Worm (Caenorhabditis elegans) whole organism, L4 larva: ENCODE data around the gene tbx-9.

ENCODE experiments used
- F10B5.3 ChIP-seq: sonication (generic microtip); optimal IDR thresholded peaks from 2 replicates; lab custom pipeline; 2016; ENCODE audit warnings: mild to moderate bottlenecking, missing genetic modification characterization, missing compliant biosample characterization
- ZK337.2 ChIP-seq: fragments of 200-800 bp; sonication (Bioruptor generic); IDR thresholded peaks from 2 replicates; pipeline ENCODE4 v1.3.6; 2022; ENCODE audit warnings: missing genetic modification reagents, missing genetic modification characterization, missing compliant biosample characterization
- aha-1 ChIP-seq: fragments of 150-350 bp; peaks from one replicate; lab custom pipeline; 2014; ENCODE audit warnings: missing biosample characterization, missing genetic modification characterization
- aly-2 ChIP-seq: sonication (generic microtip); optimal IDR thresholded peaks from 2 replicates; lab custom pipeline; 2018; ENCODE audit warnings: missing biosample characterization, missing genetic modification characterization
- ama-1 ChIP-seq: fragments of 150-350 bp; optimal IDR thresholded peaks from 2 replicates; lab custom pipeline; 2014; ENCODE audit warnings: inconsistent platforms, mixed read lengths
- attf-4 ChIP-seq: sonication (generic microtip); optimal IDR thresholded peaks from 3 replicates; lab custom pipeline; 2017; ENCODE audit warnings: missing biosample characterization, missing genetic modification characterization
- ceh-32 ChIP-seq: sonication (generic microtip); optimal IDR thresholded peaks from 2 replicates; lab custom pipeline; 2016; ENCODE audit warnings: mild to moderate bottlenecking, missing genetic modification characterization, missing compliant biosample characterization; ENCODE audit not compliant: poor library complexity
- ceh-62 ChIP-seq: sonication (generic microtip); optimal IDR thresholded peaks from 2 replicates; lab custom pipeline; 2017; ENCODE audit warnings: missing biosample characterization, missing genetic modification characterization
- ceh-82 ChIP-seq: sonication (generic microtip); optimal IDR thresholded peaks from 2 replicates; lab custom pipeline; 2017; ENCODE audit warnings: missing biosample characterization, missing genetic modification characterization
- ces-1 ChIP-seq: fragments of 150-350 bp; sonication (generic microtip); optimal IDR thresholded peaks from 4 replicates; lab custom pipeline; 2014; ENCODE audit warnings: missing biosample characterization, missing genetic modification reagents, missing genetic modification characterization
- cey-2 ChIP-seq: sonication (generic microtip); optimal IDR thresholded peaks from 3 replicates; lab custom pipeline; 2017; ENCODE audit warnings: missing genetic modification characterization, mild to moderate bottlenecking, missing compliant biosample characterization, antibody characterized with exemption, borderline replicate concordance; ENCODE audit not compliant: insufficient read depth
- daf-12 ChIP-seq: fragments of 150-350 bp; optimal IDR thresholded peaks from 2 replicates; lab custom pipeline; 2014; ENCODE audit warnings: missing biosample characterization, missing genetic modification reagents, missing genetic modification characterization
- daf-16 ChIP-seq, 3 experiments: sonication (generic microtip); optimal IDR thresholded peaks; 2 replicates each; lab custom pipeline; 2016 to 2017; ENCODE audit warnings: missing genetic modification characterization in 3 of 3, missing genetic modification reagents in 3 of 3, mild to moderate bottlenecking in 2 of 3, missing compliant biosample characterization in 2 of 3, missing biosample characterization in 1 of 3, moderate library complexity in 1 of 3
- daf-8 ChIP-seq: fragments of 200-800 bp; sonication (Bioruptor generic); IDR thresholded peaks from 2 replicates; pipeline ENCODE4 v1.3.6; 2022; ENCODE audit warnings: missing genetic modification characterization, missing compliant biosample characterization
- dmd-6 ChIP-seq: fragments of 200-800 bp; sonication (Bioruptor generic); IDR thresholded peaks from 2 replicates; pipeline ENCODE4 v1.3.6; 2022; ENCODE audit warnings: missing genetic modification reagents, missing genetic modification characterization, missing compliant biosample characterization
- duxl-1 ChIP-seq: sonication (generic microtip); optimal IDR thresholded peaks from 2 replicates; lab custom pipeline; 2016; ENCODE audit warnings: mild to moderate bottlenecking, missing genetic modification characterization, moderate library complexity, missing compliant biosample characterization; ENCODE audit not compliant: poor library complexity
- dve-1 ChIP-seq: sonication (generic microtip); optimal IDR thresholded peaks from 2 replicates; lab custom pipeline; 2017; ENCODE audit warnings: antibody characterized with exemption, mild to moderate bottlenecking, missing genetic modification characterization, missing compliant biosample characterization; ENCODE audit not compliant: insufficient read depth
- hif-1 ChIP-seq, 2 experiments: sonication (generic microtip); optimal IDR thresholded peaks; 2 replicates each; lab custom pipeline; 2016 to 2017; ENCODE audit warnings: missing compliant biosample characterization in 2 of 2, missing genetic modification characterization in 2 of 2, missing genetic modification reagents in 2 of 2, missing genotype in 2 of 2, mild to moderate bottlenecking in 1 of 2
- hlh-30 ChIP-seq: sonication (generic microtip); optimal IDR thresholded peaks from 2 replicates; lab custom pipeline; 2017; ENCODE audit warnings: antibody characterized with exemption, mild to moderate bottlenecking, missing genetic modification characterization, missing compliant biosample characterization; ENCODE audit not compliant: insufficient read depth
- lin-15B ChIP-seq: fragments of 150-350 bp; sonication (generic microtip); optimal IDR thresholded peaks from 3 replicates; lab custom pipeline; 2014; ENCODE audit warnings: missing biosample characterization, missing genetic modification characterization
- lin-38 ChIP-seq: fragments of 200-800 bp; sonication (Bioruptor generic); IDR thresholded peaks from 2 replicates; pipeline ENCODE4 v1.3.6; 2022; ENCODE audit warnings: missing genetic modification reagents, missing genetic modification characterization, missing compliant biosample characterization
- lir-3 ChIP-seq: sonication (generic microtip); optimal IDR thresholded peaks from 2 replicates; lab custom pipeline; 2016; ENCODE audit warnings: mild to moderate bottlenecking, missing genetic modification characterization, missing compliant biosample characterization
- madf-9 ChIP-seq: fragments of 200-800 bp; sonication (Bioruptor generic); conservative IDR thresholded peaks from 2 replicates; pipeline ENCODE4 v1.3.6; 2022; ENCODE audit warnings: missing genetic modification reagents, missing genetic modification characterization, missing compliant biosample characterization
- mdl-1 ChIP-seq, 2 experiments: fragments of 150-350 bp in 1 of 2; sonication (generic microtip) in 1 of 2; optimal IDR thresholded peaks; 2 replicates each; lab custom pipeline; 2014 to 2017; ENCODE audit warnings: missing biosample characterization in 2 of 2, missing genetic modification characterization in 2 of 2
- nhr-111 ChIP-seq: fragments of 200-800 bp; sonication (Bioruptor generic); optimal IDR thresholded peaks from 2 replicates; lab custom pipeline; 2018; ENCODE audit warnings: mild to moderate bottlenecking, missing genetic modification characterization, missing compliant biosample characterization
- nhr-237 ChIP-seq: sonication (generic microtip); optimal IDR thresholded peaks from 2 replicates; lab custom pipeline; 2017; ENCODE audit warnings: missing biosample characterization, missing genetic modification characterization
- nhr-28 ChIP-seq: fragments of 150-350 bp; optimal IDR thresholded peaks from 2 replicates; lab custom pipeline; 2014; ENCODE audit warnings: missing biosample characterization, missing genetic modification characterization
- nhr-42 ChIP-seq: fragments of 200-800 bp; sonication (Bioruptor generic); IDR thresholded peaks from 2 replicates; pipeline ENCODE4 v1.3.6; 2022; ENCODE audit warnings: missing genetic modification characterization, missing compliant biosample characterization
- nhr-76 ChIP-seq: fragments of 150-350 bp; optimal IDR thresholded peaks from 2 replicates; lab custom pipeline; 2014; ENCODE audit warnings: missing biosample characterization, missing genetic modification characterization
- nhr-77 ChIP-seq: fragments of 150-350 bp; optimal IDR thresholded peaks from 2 replicates; lab custom pipeline; 2014; ENCODE audit warnings: missing biosample characterization, missing genetic modification characterization
- pha-4 ChIP-seq, 2 experiments: fragments of 150-350 bp in 1 of 2; fragments of 200-800 bp in 1 of 2; sonication (Bioruptor generic) in 1 of 2; IDR thresholded peaks in 1 of 2; optimal IDR thresholded peaks in 1 of 2; 2 replicates each; pipeline versions ENCODE4 v1.3.6 to Lab custom; 2014 to 2022; ENCODE audit warnings: missing genetic modification characterization in 2 of 2, missing genetic modification reagents in 2 of 2, missing biosample characterization in 1 of 2, missing compliant biosample characterization in 1 of 2
- snpc-1.2 ChIP-seq: fragments of 200-800 bp; sonication (Bioruptor generic); IDR thresholded peaks from 2 replicates; pipeline ENCODE4 v1.3.6; 2022; ENCODE audit warnings: missing genetic modification reagents, missing genetic modification characterization, missing compliant biosample characterization
- unc-130 ChIP-seq: sonication (generic microtip); optimal IDR thresholded peaks from 2 replicates; lab custom pipeline; 2016; ENCODE audit warnings: missing genetic modification reagents, missing genetic modification characterization, missing compliant biosample characterization
- unc-62 ChIP-seq, 3 experiments: fragments of 150-350 bp in 1 of 3; sonication (generic microtip); optimal IDR thresholded peaks in 2 of 3; peaks in 1 of 3; 1 replicate in 1 of 3; 2 replicates in 2 of 3; lab custom pipeline; 2014 to 2017; ENCODE audit warnings: missing biosample characterization in 3 of 3, missing genetic modification characterization in 3 of 3, missing genetic modification reagents in 3 of 3, missing genotype in 1 of 3
- zag-1 ChIP-seq: fragments of 150-350 bp; optimal IDR thresholded peaks from 2 replicates; lab custom pipeline; 2014; ENCODE audit warnings: missing biosample characterization, missing genetic modification characterization
- zfp-2 ChIP-seq: sonication (generic microtip); optimal IDR thresholded peaks from 2 replicates; lab custom pipeline; 2016; ENCODE audit warnings: mild to moderate bottlenecking, missing genetic modification characterization, missing compliant biosample characterization
- zfp-3 ChIP-seq: fragments of 200-800 bp; sonication (Bioruptor generic); conservative IDR thresholded peaks from 2 replicates; pipeline ENCODE4 v1.3.6; 2022; ENCODE audit warnings: missing genetic modification reagents, missing genetic modification characterization, missing compliant biosample characterization

tbx-9 gene

ce11 chrIII:10355382-10355781 lies 13.7 kb upstream of the tbx-9 start, which contains the start of gene spp-1 (continued):
- no peak for TF ChIP-seq nhr-237
- no peak for TF ChIP-seq madf-9 (GFP tag; lab: Robert Waterston, UW)
- no peak for TF ChIP-seq nhr-42
- TF ChIP-seq lin-15B (tag; lab: Kevin White, UChicago) = no peak
- TF ChIP-seq lin-38 (GFP tag; lab: Robert Waterston, UW) = no peak; the same call in 1 of the 2 replicates
- TF ChIP-seq attf-4 (tag; lab: Kevin White, UChicago) = no peak
- TF ChIP-seq ama-1 (lab: Kevin White, UChicago) = peak; percentile 81
- TF ChIP-seq zag-1 = no peak
- TF ChIP-seq ceh-82 (tag; lab: Kevin White, UChicago) = no peak

- peak; percentile 32 for TF ChIP-seq duxl-1 (tag; lab: Kevin White, UChicago)
- no peak for TF ChIP-seq unc-130 (GFP tag; lab: Kevin White, UChicago)
- TF ChIP-seq aha-1 = peak; percentile 83
- no peak for TF ChIP-seq nhr-111
- TF ChIP-seq daf-12 (tag; lab: Kevin White, UChicago) = no peak
- TF ChIP-seq dve-1 = peak; percentile 60
- TF ChIP-seq ZK337.2 (GFP tag; lab: Robert Waterston, UW) = no peak
- TF ChIP-seq lin-15B (tag; lab: Kevin White, UChicago) = no peak
- TF ChIP-seq hif-1 (tag; optimal IDR thresholded peaks at IDR 0.05; lab: Kevin White, UChicago) = no peak
- no peak for TF ChIP-seq attf-4 (tag; lab: Kevin White, UChicago)
- no peak for TF ChIP-seq ces-1
- TF ChIP-seq daf-16 (GFP tag; optimal IDR thresholded peaks at IDR 0.05; lab: Kevin White, UChicago) = peak in 1 of 2 experiments; percentile 6
- TF ChIP-seq daf-16 (tag; optimal IDR thresholded peaks at IDR 0.05; lab: Kevin White, UChicago) = peak; percentile 63
- 0 out of 2 replicates have a peak, but pooled peaks have one; percentile 49 for TF ChIP-seq zfp-3 (GFP tag; lab: Robert Waterston, UW)
- TF ChIP-seq zfp-2 (tag; lab: Kevin White, UChicago) = no peak
- peak; percentile 34 for TF ChIP-seq nhr-77 (tag; lab: Kevin White, UChicago)
- no peak for TF ChIP-seq daf-8 (GFP tag; lab: Robert Waterston, UW)
- TF ChIP-seq lir-3 (tag; lab: Kevin White, UChicago) = no peak
- no peak for TF ChIP-seq ceh-62 (tag; lab: Kevin White, UChicago)
Observed at ce11 chrIII:10354591-10354990, 12.9 kb upstream of the tbx-9 start.

ce11 chrIII:10353423-10353822 lies 11.8 kb upstream of the tbx-9 start:
- TF ChIP-seq daf-12 (tag; lab: Kevin White, UChicago) (no peak), daf-8 (GFP tag; lab: Robert Waterston, UW) (no peak), pha-4 (GFP tag; IDR thresholded peaks at IDR 0.05; lab: Robert Waterston, UW) (no peak), pha-4 (tag; optimal IDR thresholded peaks at IDR 0.05; lab: Kevin White, UChicago) (no peak), nhr-28 (tag; lab: Kevin White, UChicago) (no peak), hlh-30 (tag; lab: Kevin White, UChicago) (no peak), mdl-1 (tag; optimal IDR thresholded peaks at IDR 0.05; lab: Kevin White, UChicago) (no peak), attf-4 (tag; lab: Kevin White, UChicago) (no peak), ceh-32 (tag; lab: Kevin White, UChicago) (no peak), dmd-6 (no peak), lir-3 (tag; lab: Kevin White, UChicago) (no peak), F10B5.3 (no peak), nhr-76 (no peak)

- TF ChIP-seq cey-2 (tag; lab: Kevin White, UChicago) (no peak), unc-62 (GFP tag; optimal IDR thresholded peaks at IDR 0.05 in 1 of 2; lab: Kevin White, UChicago) (peak in 1 of 2 experiments; percentile 88), unc-62 (tag; optimal IDR thresholded peaks at IDR 0.05; lab: Kevin White, UChicago) (no peak), snpc-1.2 (GFP tag; lab: Robert Waterston, UW) (no peak), aly-2 (tag; lab: Kevin White, UChicago) (no peak)
Observed at ce11 chrIII:10351595-10352207, 10.0 kb upstream of the tbx-9 start, which contains the start of gene T07C4.3. T07C4.3 (plus strand) TSS chrIII:10352157.
